Fruit fly (Drosophila melanogaster) whole organism, embryonic: Measurements from ENCODE around the gene Vha36-3.

ENCODE experiments used
- ATbp ChIP-seq: fragments of 200-800 bp; sonication (Bioruptor generic); optimal IDR thresholded peaks from 2 replicates; lab custom pipeline; 2017; ENCODE audit warnings: missing biosample characterization, mild to moderate bottlenecking, missing genetic modification characterization, missing genetic modification reagents
- Blimp-1 ChIP-seq: fragments of 200-800 bp; sonication (Bioruptor generic); optimal IDR thresholded peaks from 3 replicates; lab custom pipeline; 2018; ENCODE audit warnings: missing biosample characterization, missing genetic modification characterization, mild to moderate bottlenecking, moderate library complexity, missing genetic modification reagents
- Bteb2 ChIP-seq: fragments of 200-800 bp; sonication (Bioruptor generic); optimal IDR thresholded peaks from 2 replicates; lab custom pipeline; 2016; ENCODE audit warnings: missing biosample characterization, missing genetic modification characterization
- CG10274 ChIP-seq: fragments of 200-800 bp; sonication (Bioruptor generic); optimal IDR thresholded peaks from 3 replicates; lab custom pipeline; 2017; ENCODE audit warnings: missing biosample characterization, mild to moderate bottlenecking, missing genetic modification characterization
- CG11247 ChIP-seq: fragments of 200-800 bp; sonication (Bioruptor generic); IDR thresholded peaks from 2 replicates; pipeline ENCODE4 v1.3.6; 2022; ENCODE audit warnings: missing biosample characterization, missing genetic modification characterization
- CG13287 ChIP-seq: fragments of 200-800 bp; sonication (Bioruptor generic); IDR thresholded peaks from 2 replicates; pipeline ENCODE4 v1.3.6; 2022; ENCODE audit warnings: missing biosample characterization, missing genetic modification characterization; ENCODE audit not compliant: partially characterized antibody
- CG13424 ChIP-seq: fragments of 200-800 bp; sonication (Bioruptor generic); optimal IDR thresholded peaks from 2 replicates; lab custom pipeline; 2019; ENCODE audit warnings: missing biosample characterization, mild to moderate bottlenecking, missing genetic modification characterization, moderate library complexity
- CG13894 ChIP-seq: fragments of 200-800 bp; sonication (Bioruptor generic); optimal IDR thresholded peaks from 3 replicates; lab custom pipeline; 2018; ENCODE audit warnings: missing biosample characterization, mild to moderate bottlenecking, missing genetic modification characterization, moderate library complexity
- CG14014 ChIP-seq: fragments of 200-800 bp; sonication (Bioruptor generic); IDR thresholded peaks from 2 replicates; pipeline ENCODE4 v1.3.6; 2022; ENCODE audit warnings: missing biosample characterization, missing genetic modification characterization
- CG15011 ChIP-seq: fragments of 200-800 bp; sonication (Bioruptor generic); optimal IDR thresholded peaks from 3 replicates; lab custom pipeline; 2018; ENCODE audit warnings: missing biosample characterization, mild to moderate bottlenecking, missing genetic modification characterization
- CG15514 ChIP-seq: fragments of 200-800 bp; sonication (Bioruptor generic); optimal IDR thresholded peaks from 3 replicates; lab custom pipeline; 2017; ENCODE audit warnings: missing biosample characterization, missing genetic modification characterization, mild to moderate bottlenecking, moderate library complexity, missing genetic modification reagents
- CG17385 ChIP-seq: fragments of 200-800 bp; sonication (Bioruptor generic); optimal IDR thresholded peaks from 3 replicates; lab custom pipeline; 2018; ENCODE audit warnings: missing biosample characterization, mild to moderate bottlenecking, missing genetic modification characterization
- CG2116 ChIP-seq: fragments of 200-800 bp; sonication (Bioruptor generic); optimal IDR thresholded peaks from 3 replicates; lab custom pipeline; 2018; ENCODE audit warnings: missing biosample characterization, mild to moderate bottlenecking, missing genetic modification characterization
- CG3726 ChIP-seq: fragments of 200-800 bp; sonication (Bioruptor generic); IDR thresholded peaks from 3 replicates; pipeline ENCODE4, ENCODE4 v1.3.6; 2022; ENCODE audit warnings: missing biosample characterization, missing genetic modification characterization
- CG4820 ChIP-seq: fragments of 200-800 bp; sonication (Bioruptor generic); optimal IDR thresholded peaks from 3 replicates; lab custom pipeline; 2016; ENCODE audit warnings: missing biosample characterization, missing genetic modification characterization
- CG4854 ChIP-seq: fragments of 200-800 bp; sonication (Bioruptor generic); optimal IDR thresholded peaks from 2 replicates; lab custom pipeline; 2016; ENCODE audit warnings: missing biosample characterization, missing genetic modification characterization, inconsistent platforms
- CG5180 ChIP-seq: fragments of 200-800 bp; sonication (Bioruptor generic); optimal IDR thresholded peaks from 3 replicates; lab custom pipeline; 2017; ENCODE audit warnings: missing biosample characterization, missing genetic modification characterization, mild to moderate bottlenecking, moderate library complexity, missing genetic modification reagents
- D19B ChIP-seq: fragments of 200-800 bp; sonication (Bioruptor generic); optimal IDR thresholded peaks from 2 replicates; lab custom pipeline; 2017; ENCODE audit warnings: missing biosample characterization, mild to moderate bottlenecking, missing genetic modification characterization
- Dbx ChIP-seq: fragments of 200-800 bp; sonication (Bioruptor generic); IDR thresholded peaks from 3 replicates; pipeline ENCODE4 v1.3.6; 2022; ENCODE audit warnings: missing biosample characterization, missing genetic modification characterization
- Doc3 ChIP-seq: fragments of 200-800 bp; sonication (Bioruptor generic); IDR thresholded peaks from 3 replicates; pipeline ENCODE4 v1.3.6; 2022; ENCODE audit warnings: missing biosample characterization, missing genetic modification characterization; ENCODE audit not compliant: partially characterized antibody
- Eip74EF ChIP-seq, 2 experiments: fragments of 200-800 bp in 1 of 2; fragments of >200 bp in 1 of 2; sonication (Bioruptor generic) in 1 of 2; optimal IDR thresholded peaks; 2 replicates each; lab custom pipeline; 2017 to 2019; ENCODE audit warnings: missing biosample characterization in 2 of 2, missing genetic modification characterization in 2 of 2, mild to moderate bottlenecking in 1 of 2, moderate library complexity in 1 of 2
- HLH4C ChIP-seq: fragments of 200-800 bp; sonication (Bioruptor generic); IDR thresholded peaks from 3 replicates; pipeline ENCODE4 v1.3.6; 2022; ENCODE audit warnings: missing biosample characterization, missing genetic modification characterization; ENCODE audit not compliant: partially characterized antibody
- HLHmδ ChIP-seq: fragments of 200-800 bp; sonication (Bioruptor generic); optimal IDR thresholded peaks from 2 replicates; lab custom pipeline; 2018; ENCODE audit warnings: missing biosample characterization, mild to moderate bottlenecking, missing genetic modification characterization, moderate library complexity
- Oli ChIP-seq: fragments of 200-800 bp; sonication (Bioruptor generic); optimal IDR thresholded peaks from 2 replicates; lab custom pipeline; 2018; ENCODE audit warnings: missing biosample characterization, mild to moderate bottlenecking, missing genetic modification characterization, moderate library complexity
- Ptx1 ChIP-seq: fragments of 200-800 bp; sonication (Bioruptor generic); IDR thresholded peaks from 2 replicates; pipeline ENCODE4 v1.3.6; 2022; ENCODE audit warnings: missing biosample characterization, missing genetic modification characterization
- Six4 ChIP-seq: fragments of 200-800 bp; sonication (Bioruptor generic); optimal IDR thresholded peaks from 2 replicates; lab custom pipeline; 2016; ENCODE audit warnings: missing biosample characterization, missing genetic modification characterization
- Sry-δ ChIP-seq: fragments of 200-800 bp; sonication (Bioruptor generic); optimal IDR thresholded peaks from 2 replicates; lab custom pipeline; 2016; ENCODE audit warnings: missing biosample characterization, missing genetic modification characterization
- Taf1 ChIP-seq: fragments of 200-800 bp; sonication (Bioruptor generic); IDR thresholded peaks from 2 replicates; pipeline ENCODE4 v1.3.6; 2022; ENCODE audit warnings: missing biosample characterization, missing genetic modification characterization
- bowl ChIP-seq: fragments of 200-800 bp; sonication (Bioruptor generic); IDR thresholded peaks from 2 replicates; pipeline ENCODE4 v1.3.6; 2022; ENCODE audit warnings: missing biosample characterization, missing genetic modification characterization
- cad ChIP-seq: fragments of >200 bp; optimal IDR thresholded peaks from 2 replicates; lab custom pipeline; 2017; ENCODE audit warnings: missing biosample characterization, missing genetic modification characterization
- chif ChIP-seq, 2 experiments: fragments of 200-800 bp; sonication (Bioruptor generic); optimal IDR thresholded peaks; 3 replicates each; lab custom pipeline; 2016; ENCODE audit warnings: missing biosample characterization in 2 of 2, missing genetic modification characterization in 2 of 2
- crol ChIP-seq: fragments of 200-800 bp; sonication (Bioruptor generic); IDR thresholded peaks from 2 replicates; pipeline ENCODE4 v1.3.6; 2022; ENCODE audit warnings: missing biosample characterization, missing genetic modification characterization
- da ChIP-seq: fragments of 200-800 bp; sonication (Bioruptor generic); optimal IDR thresholded peaks from 2 replicates; lab custom pipeline; 2016; ENCODE audit warnings: missing biosample characterization, missing genetic modification characterization
- dimm ChIP-seq: fragments of 200-800 bp; sonication (Bioruptor generic); IDR thresholded peaks from 2 replicates; pipeline ENCODE4 v1.3.6; 2022; ENCODE audit warnings: missing biosample characterization, missing genetic modification characterization
- fu2 ChIP-seq: fragments of 200-800 bp; sonication (Bioruptor generic); optimal IDR thresholded peaks from 2 replicates; lab custom pipeline; 2016; ENCODE audit warnings: missing biosample characterization, missing genetic modification characterization
- gsb ChIP-seq: fragments of 200-800 bp; sonication (Bioruptor generic); IDR thresholded peaks from 2 replicates; pipeline ENCODE4 v1.3.6; 2022; ENCODE audit warnings: missing biosample characterization, missing genetic modification characterization
- gsb-n ChIP-seq: fragments of 200-800 bp; sonication (Bioruptor generic); optimal IDR thresholded peaks from 3 replicates; lab custom pipeline; 2018; ENCODE audit warnings: missing biosample characterization, mild to moderate bottlenecking, missing genetic modification characterization
- h ChIP-seq: fragments of >200 bp; optimal IDR thresholded peaks from 2 replicates; lab custom pipeline; 2017
- ham ChIP-seq: fragments of 200-800 bp; sonication (Bioruptor generic); IDR thresholded peaks from 2 replicates; pipeline ENCODE4 v1.3.6; 2022; ENCODE audit warnings: missing biosample characterization, missing genetic modification characterization
- insv ChIP-seq, 2 experiments: fragments of 200-800 bp; sonication (Bioruptor generic); optimal IDR thresholded peaks; 3 replicates each; lab custom pipeline; 2016 to 2018; ENCODE audit warnings: missing biosample characterization in 2 of 2, missing genetic modification characterization in 2 of 2
- ken ChIP-seq: fragments of 200-800 bp; sonication (Bioruptor generic); IDR thresholded peaks from 3 replicates; pipeline ENCODE4 v1.3.6; 2022; ENCODE audit warnings: missing biosample characterization, missing genetic modification characterization
- lmd ChIP-seq: fragments of 200-800 bp; sonication (Bioruptor generic); IDR thresholded peaks from 2 replicates; pipeline ENCODE4 v1.3.6; 2022; ENCODE audit warnings: missing biosample characterization, missing genetic modification characterization
- pan ChIP-seq, 4 experiments: fragments of >200 bp in 3 of 4; fragments of 200-800 bp in 1 of 4; sonication (Bioruptor generic) in 1 of 4; optimal IDR thresholded peaks in 3 of 4; IDR thresholded peaks in 1 of 4; 2 replicates each; pipeline versions ENCODE4 v1.3.6 to Lab custom; 2017 to 2022; ENCODE audit warnings: missing biosample characterization in 2 of 4, missing genetic modification characterization in 2 of 4, mixed read lengths in 1 of 4
- psq ChIP-seq: fragments of 200-800 bp; sonication (Bioruptor generic); optimal IDR thresholded peaks from 2 replicates; lab custom pipeline; 2017; ENCODE audit warnings: missing biosample characterization, missing genetic modification characterization
- sob ChIP-seq: fragments of 200-800 bp; sonication (Bioruptor generic); IDR thresholded peaks from 2 replicates; pipeline ENCODE4 v1.3.6; 2022; ENCODE audit warnings: missing biosample characterization, missing genetic modification characterization
- stc ChIP-seq: fragments of 200-800 bp; sonication (Bioruptor generic); IDR thresholded peaks from 2 replicates; pipeline ENCODE4 v1.3.6; 2022; ENCODE audit warnings: missing biosample characterization, missing genetic modification characterization
- tna ChIP-seq: fragments of 200-800 bp; sonication (Bioruptor generic); IDR thresholded peaks from 2 replicates; pipeline ENCODE4 v1.3.6; 2022; ENCODE audit warnings: missing biosample characterization, missing genetic modification characterization; ENCODE audit not compliant: partially characterized antibody
- vnd ChIP-seq: fragments of 200-800 bp; sonication (Bioruptor generic); IDR thresholded peaks from 3 replicates; pipeline ENCODE4 v1.3.6; 2022; ENCODE audit warnings: missing biosample characterization, missing genetic modification characterization; ENCODE audit not compliant: partially characterized antibody

The Vha36-3 gene

dm6 chrX:2581793-2582503, 1.6 kb upstream of the Vha36-3 start (continued):
- TF ChIP-seq CG15011 (GFP tag; lab: Kevin White, UChicago) (peak; percentile 59), fu2 (peak; percentile 70), Taf1 (GFP tag; lab: Robert Waterston, UW) (peak; percentile 61), tna (GFP tag; lab: Robert Waterston, UW) (no peak), cad (GFP tag; lab: Kevin White, UChicago) (no peak), chif (GFP tag; optimal IDR thresholded peaks at IDR 0.05; lab: Kevin White, UChicago) (peak; percentile 61 to 70), gsb (0 out of 2 replicates have a peak, but pooled peaks have one; percentile 41), Ptx1 (GFP tag; lab: Robert Waterston, UW) (peak; percentile 83), Blimp-1 (GFP tag; lab: Kevin White, UChicago) (peak; percentile 39), D19B (GFP tag; lab: Kevin White, UChicago) (peak; percentile 58), Sry-δ (GFP tag; lab: Kevin White, UChicago) (peak; percentile 45), Oli (tag; lab: Kevin White, UChicago) (peak; percentile 72), insv (GFP tag; optimal IDR thresholded peaks at IDR 0.05; lab: Kevin White, UChicago) (no peak), CG17385 (peak; percentile 71), CG15514 (GFP tag; lab: Kevin White, UChicago) (peak; percentile 79), dimm (GFP tag; lab: Robert Waterston, UW) (no peak), lmd (GFP tag; lab: Robert Waterston, UW) (peak; percentile 82), CG14014 (GFP tag; lab: Robert Waterston, UW) (peak; percentile 90), Dbx (GFP tag; lab: Robert Waterston, UW) (peak; percentile 91), CG5180 (GFP tag; lab: Kevin White, UChicago) (peak; percentile 3), HLH4C (GFP tag; lab: Robert Waterston, UW) (no peak), Eip74EF (GFP tag; optimal IDR thresholded peaks at IDR 0.05; lab: Kevin White, UChicago) (peak in 1 of 2 experiments; percentile 11), CG4854 (GFP tag; lab: Kevin White, UChicago) (peak; percentile 55), sob (GFP tag; lab: Robert Waterston, UW) (peak; percentile 79), Doc3 (GFP tag; lab: Robert Waterston, UW) (no peak), CG13287 (no peak), bowl (GFP tag; lab: Robert Waterston, UW) (no peak), crol (GFP tag; lab: Robert Waterston, UW) (no peak), CG2116 (peak; percentile 12), HLHmδ (GFP tag; lab: Kevin White, UChicago) (no peak), stc (peak; percentile 77), ken (GFP tag; lab: Robert Waterston, UW) (peak; percentile 54; the same call in 1 of the 3 replicates), da (GFP tag; lab: Kevin White, UChicago) (no peak), h (lab: Kevin White, UChicago) (no peak), CG10274 (GFP tag; lab: Kevin White, UChicago) (peak; percentile 23), CG3726 (peak; percentile 63; the same call in 1 of the 3 replicates), CG4820 (GFP tag; lab: Kevin White, UChicago) (peak; percentile 49), Six4 (peak; percentile 41), CG13424 (tag; lab: Kevin White, UChicago) (peak; percentile 61), Bteb2 (GFP tag; lab: Kevin White, UChicago) (peak; percentile 78), gsb-n (tag; lab: Kevin White, UChicago) (no peak), vnd (no peak), psq (GFP tag; lab: Kevin White, UChicago) (no peak), CG11247 (peak; percentile 54; the same call in 1 of the 2 replicates), pan (optimal IDR thresholded peaks at IDR 0.05; lab: Kevin White, UChicago) (no peak), pan (GFP tag; optimal IDR thresholded peaks at IDR 0.05 in 1 of 2, IDR thresholded peaks at IDR 0.05 in 1 of 2) (peak in 1 of 2 experiments; percentile 85), ATbp (GFP tag; lab: Kevin White, UChicago) (peak; percentile 68), CG13894 (tag; lab: Kevin White, UChicago) (peak; percentile 60), ham (GFP tag; lab: Robert Waterston, UW) (peak; percentile 43; the same call in 1 of the 2 replicates)
